Fruit fly (Drosophila melanogaster): Measurements from ENCODE around the gene CG15258.

CG15258 gene

DNA sequence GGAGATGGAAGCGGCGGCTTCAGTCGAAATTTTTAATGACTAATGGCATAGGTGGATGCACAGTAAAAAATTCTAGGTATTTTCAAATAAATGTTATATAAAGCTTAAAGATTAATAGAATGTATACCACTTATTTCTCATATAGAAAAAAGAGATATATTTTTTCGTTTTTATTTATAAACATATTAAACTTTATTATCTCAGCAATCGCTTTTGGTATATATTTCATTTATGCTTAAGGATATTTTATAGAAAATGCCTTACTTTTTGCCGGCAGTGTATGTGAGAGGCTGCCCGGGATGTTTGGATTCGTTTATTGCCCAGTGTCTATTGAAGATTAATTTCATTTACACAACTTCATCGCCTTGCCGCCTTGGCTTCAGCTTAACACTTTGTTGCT lies 46.5 kb downstream of the CG15258 start:
- no peak for TF ChIP-seq CG10543 (GFP tag; optimal IDR thresholded peaks at IDR 0.05)
- TF ChIP-seq gem (tag; optimal IDR thresholded peaks at IDR 0.05), result peak; percentile 46
- no peak for TF ChIP-seq ken (GFP tag; IDR thresholded peaks at IDR 0.05)
- TF ChIP-seq klu (GFP tag; IDR thresholded peaks at IDR 0.05), result no peak
- TF ChIP-seq Rx (GFP tag; IDR thresholded peaks at IDR 0.05), result no peak
- TF ChIP-seq so (GFP tag; IDR thresholded peaks at IDR 0.05), result no peak
- 0 out of 3 replicates have a peak, but pooled peaks have one; percentile 13 for TF ChIP-seq row (GFP tag; IDR thresholded peaks at IDR 0.05)
- TF ChIP-seq CG12071 (GFP tag; optimal IDR thresholded peaks at IDR 0.05), result no peak
- TF ChIP-seq H2.0 (GFP tag; IDR thresholded peaks at IDR 0.05), result no peak
- no peak for TF ChIP-seq vnd (GFP tag; IDR thresholded peaks at IDR 0.05; ENCODE audit: partially characterized antibody)
- no peak for TF ChIP-seq CG8281 (tag; optimal IDR thresholded peaks at IDR 0.05)
- TF ChIP-seq Sox100B (GFP tag; optimal IDR thresholded peaks at IDR 0.05), result no peak
- no peak for TF ChIP-seq Bteb2 (GFP tag; optimal IDR thresholded peaks at IDR 0.05)
- TF ChIP-seq CG6175 (GFP tag; IDR thresholded peaks at IDR 0.05), result no peak
- no peak for TF ChIP-seq sqz (GFP tag; optimal IDR thresholded peaks at IDR 0.05)
- no peak for TF ChIP-seq CG33557 (GFP tag; optimal IDR thresholded peaks at IDR 0.05)
- TF ChIP-seq bsh (GFP tag; optimal IDR thresholded peaks at IDR 0.05), result no peak
- TF ChIP-seq sens (GFP tag), result peak; percentile 43
- TF ChIP-seq CG6765 (GFP tag; optimal IDR thresholded peaks at IDR 0.05), result no peak
- peak; percentile 40 for TF ChIP-seq CG8388 (GFP tag; optimal IDR thresholded peaks at IDR 0.05)
- no peak for TF ChIP-seq Hsf (GFP tag; optimal IDR thresholded peaks at IDR 0.05)
- no peak for TF ChIP-seq GATAe (GFP tag; conservative IDR thresholded peaks at IDR 0.05)
- no peak for TF ChIP-seq Ets65A (GFP tag)
- no peak for TF ChIP-seq cg (GFP tag; optimal IDR thresholded peaks at IDR 0.05)
- no peak for TF ChIP-seq ERR (GFP tag; optimal IDR thresholded peaks at IDR 0.05)
- TF ChIP-seq stc (GFP tag; IDR thresholded peaks at IDR 0.05), result no peak
- TF ChIP-seq dati (GFP tag; IDR thresholded peaks at IDR 0.05), result no peak
- no peak for TF ChIP-seq pum (GFP tag; optimal IDR thresholded peaks at IDR 0.05)
- no peak for TF ChIP-seq CG14965 (GFP tag; optimal IDR thresholded peaks at IDR 0.05; ENCODE audit: borderline replicate concordance)
- no peak for TF ChIP-seq CG16815 (GFP tag; optimal IDR thresholded peaks at IDR 0.05)
- TF ChIP-seq CG13424 (tag; optimal IDR thresholded peaks at IDR 0.05), result no peak
- no peak for TF ChIP-seq Atf3 (GFP tag; optimal IDR thresholded peaks at IDR 0.05)
- TF ChIP-seq CG4282 (GFP tag; optimal IDR thresholded peaks at IDR 0.05), result no peak
- TF ChIP-seq CG8359 (GFP tag; optimal IDR thresholded peaks at IDR 0.05; ENCODE audit: borderline replicate concordance), result no peak
- TF ChIP-seq CG2889 (GFP tag; IDR thresholded peaks at IDR 0.05), result no peak
- no peak for TF ChIP-seq CG3065 (GFP tag; optimal IDR thresholded peaks at IDR 0.05)
- TF ChIP-seq sd (tag; optimal IDR thresholded peaks at IDR 0.05), result no peak
- TF ChIP-seq zf30C (GFP tag; optimal IDR thresholded peaks at IDR 0.05), result peak; percentile 35
- TF ChIP-seq nerfin-2 (GFP tag; IDR thresholded peaks at IDR 0.05; ENCODE audit: partially characterized antibody), result no peak
- no peak for TF ChIP-seq pita (GFP tag; optimal IDR thresholded peaks at IDR 0.05)
- TF ChIP-seq CG15696 (tag; optimal IDR thresholded peaks at IDR 0.05), result peak; percentile 8
- TF ChIP-seq CG2712 (tag; optimal IDR thresholded peaks at IDR 0.05), result peak; percentile 45
- TF ChIP-seq CG8924 (tag; optimal IDR thresholded peaks at IDR 0.05), result peak; percentile 7
- peak; percentile 55 for TF ChIP-seq dmrt11E (tag; optimal IDR thresholded peaks at IDR 0.05)
- peak; percentile 27 for TF ChIP-seq CG17829 (tag; optimal IDR thresholded peaks at IDR 0.05)
- TF ChIP-seq CG12942 (GFP tag; optimal IDR thresholded peaks at IDR 0.05), result no peak
- no peak for TF ChIP-seq CG14860 (GFP tag; IDR thresholded peaks at IDR 0.05; ENCODE audit: partially characterized antibody)
- no peak for TF ChIP-seq CG7987 (GFP tag; optimal IDR thresholded peaks at IDR 0.05)
- TF ChIP-seq sima (GFP tag; optimal IDR thresholded peaks at IDR 0.05), result no peak
- no peak for TF ChIP-seq p53 (GFP tag; optimal IDR thresholded peaks at IDR 0.05)
- no peak for TF ChIP-seq CTCF (GFP tag; optimal IDR thresholded peaks at IDR 0.05)
- TF ChIP-seq CG12744 (GFP tag; optimal IDR thresholded peaks at IDR 0.05), result no peak
